Worm (Caenorhabditis elegans): Measurements from ENCODE around the gene nlp-5.

The nlp-5 gene

ce11 chrII:8222309-8223065 lies 15.8 kb upstream of the nlp-5 start, which contains the start of gene dab-1 (continued):
- TF ChIP-seq ceh-100 (GFP tag; IDR thresholded peaks at IDR 0.05) = no peak
- peak; percentile 94 for TF ChIP-seq madf-6 (GFP tag; IDR thresholded peaks at IDR 0.05)
- TF ChIP-seq mel-28 (tag; optimal IDR thresholded peaks at IDR 0.05; ENCODE audit: borderline replicate concordance) = no peak
- no peak for TF ChIP-seq madf-10 (tag; optimal IDR thresholded peaks at IDR 0.05)
- no peak for TF ChIP-seq Y67H2A.10 (GFP tag; conservative IDR thresholded peaks at IDR 0.05)
- TF ChIP-seq fkh-3 (tag; optimal IDR thresholded peaks at IDR 0.05) = no peak
- TF ChIP-seq lir-1 (GFP tag; conservative IDR thresholded peaks at IDR 0.05) = no peak
- TF ChIP-seq B0035.1 (tag; optimal IDR thresholded peaks at IDR 0.05) = no peak
- TF ChIP-seq repo-1 (tag; optimal IDR thresholded peaks at IDR 0.05) = no peak
- TF ChIP-seq ZK185.1 (tag; optimal IDR thresholded peaks at IDR 0.05; ENCODE audit: poor library complexity, severe bottlenecking) = no peak
- TF ChIP-seq nfya-2 (GFP tag; IDR thresholded peaks at IDR 0.05) = no peak
- no peak for TF ChIP-seq ama-1 (optimal IDR thresholded peaks at IDR 0.05)
- TF ChIP-seq ama-1 (GFP tag; optimal IDR thresholded peaks at IDR 0.05) = no peak
- no peak for TF ChIP-seq aptf-2 (GFP tag; conservative IDR thresholded peaks at IDR 0.05)
- peak; percentile 54 for TF ChIP-seq dpl-1 (GFP tag; optimal IDR thresholded peaks at IDR 0.05)
- no peak for TF ChIP-seq nhr-90 (tag; optimal IDR thresholded peaks at IDR 0.05)
- TF ChIP-seq B0261.1 (tag; optimal IDR thresholded peaks at IDR 0.05) = no peak
- TF ChIP-seq tbp1 (GFP tag; optimal IDR thresholded peaks at IDR 0.05) = no peak
- TF ChIP-seq bed-1 (GFP tag; IDR thresholded peaks at IDR 0.05) = no peak
- TF ChIP-seq nfya-1 (tag; optimal IDR thresholded peaks at IDR 0.05; ENCODE audit: borderline replicate concordance, insufficient read depth) = no peak
- no peak for TF ChIP-seq ekl-4 (GFP tag; IDR thresholded peaks at IDR 0.05)
- no peak for TF ChIP-seq athp-1 (tag; optimal IDR thresholded peaks at IDR 0.05)
- no peak for TF ChIP-seq cebp-2 (GFP tag; IDR thresholded peaks at IDR 0.05)
- TF ChIP-seq F57A8.1 (GFP tag; optimal IDR thresholded peaks at IDR 0.05) = no peak
- no peak for TF ChIP-seq egl-44 (GFP tag; IDR thresholded peaks at IDR 0.05)
- no peak for TF ChIP-seq ztf-22 (GFP tag; optimal IDR thresholded peaks at IDR 0.05)
- no peak for TF ChIP-seq ztf-26 (tag; optimal IDR thresholded peaks at IDR 0.05)
- TF ChIP-seq pha-4 (tag; optimal IDR thresholded peaks at IDR 0.05) = no peak
- no peak for TF ChIP-seq zim-3 (tag; optimal IDR thresholded peaks at IDR 0.05)
- TF ChIP-seq hmg-1.2 (GFP tag; IDR thresholded peaks at IDR 0.05) = peak; percentile 7; the same call in 1 of the 2 replicates
- no peak for TF ChIP-seq ztf-18 (tag; optimal IDR thresholded peaks at IDR 0.05)
- TF ChIP-seq ceh-40 (GFP tag; IDR thresholded peaks at IDR 0.05) = no peak
- TF ChIP-seq zfh-2 (GFP tag; conservative IDR thresholded peaks at IDR 0.05) = no peak
- no peak for TF ChIP-seq tlf-1 (GFP tag; optimal IDR thresholded peaks at IDR 0.05)
- TF ChIP-seq lin-40 (tag; optimal IDR thresholded peaks at IDR 0.05) = no peak
- TF ChIP-seq C17E4.6 (GFP tag; IDR thresholded peaks at IDR 0.05) = no peak
- no peak for TF ChIP-seq akir-1 (GFP tag; optimal IDR thresholded peaks at IDR 0.05)
- TF ChIP-seq B0019.2 (GFP tag; conservative IDR thresholded peaks at IDR 0.05) = no peak
- TF ChIP-seq tbx-9 (tag; optimal IDR thresholded peaks at IDR 0.05; ENCODE audit: borderline replicate concordance) = no peak
- TF ChIP-seq attf-5 (GFP tag; optimal IDR thresholded peaks at IDR 0.05) = no peak
- TF ChIP-seq F37B4.10 (GFP tag; IDR thresholded peaks at IDR 0.05) = no peak
- no peak for TF ChIP-seq F55B11.4 (tag; optimal IDR thresholded peaks at IDR 0.05; ENCODE audit: borderline replicate concordance, insufficient read depth)
- no peak for TF ChIP-seq K11D2.4 (GFP tag; IDR thresholded peaks at IDR 0.05)
- no peak for TF ChIP-seq Y53F4B.3 (GFP tag; IDR thresholded peaks at IDR 0.05)
- TF ChIP-seq xnd-1 (tag; optimal IDR thresholded peaks at IDR 0.05) = peak; percentile 79
- TF ChIP-seq Y95B8A.8 (GFP tag; IDR thresholded peaks at IDR 0.05) = 0 out of 2 replicates have a peak, but pooled peaks have one; percentile 4
- no peak for TF ChIP-seq F57C9.4 (tag; optimal IDR thresholded peaks at IDR 0.05)
- TF ChIP-seq snpc-3.4 (tag; optimal IDR thresholded peaks at IDR 0.05) = no peak

Measured in whole organism, young adult.